Worm (Caenorhabditis elegans): ENCODE measurements around the gene F31E3.2.

DNA sequence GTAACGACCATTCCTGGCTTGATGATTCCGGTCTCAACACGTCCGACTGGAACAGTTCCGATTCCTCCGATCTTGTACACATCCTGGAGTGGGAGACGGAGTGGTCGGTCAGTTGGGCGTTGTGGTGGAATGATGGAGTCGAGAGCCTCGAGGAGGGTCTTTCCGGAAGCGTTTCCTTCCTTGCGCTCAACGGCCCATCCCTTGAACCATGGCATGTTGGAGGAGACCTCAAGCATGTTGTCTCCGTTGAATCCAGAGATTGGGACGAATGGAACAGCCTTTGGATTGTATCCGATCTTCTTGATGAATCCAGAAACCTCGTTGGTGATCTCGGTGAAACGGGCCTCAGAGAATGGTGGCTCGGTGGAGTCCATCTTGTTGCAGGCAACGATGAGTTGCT, 3.0 kb upstream of the F31E3.2 start:
- no peak for TF ChIP-seq nhr-25 (tag; optimal IDR thresholded peaks at IDR 0.05)
- TF ChIP-seq unc-62 (GFP tag; optimal IDR thresholded peaks at IDR 0.05): no peak
- no peak for TF ChIP-seq nhr-12 (tag; optimal IDR thresholded peaks at IDR 0.05)
- TF ChIP-seq snpc-4 (tag; optimal IDR thresholded peaks at IDR 0.05): no peak
- TF ChIP-seq ceh-16 (tag; optimal IDR thresholded peaks at IDR 0.05): no peak
- no peak for TF ChIP-seq unc-55 (GFP tag; optimal IDR thresholded peaks at IDR 0.05)
- no peak for TF ChIP-seq ztf-11 (tag; optimal IDR thresholded peaks at IDR 0.05)
- no peak for TF ChIP-seq Y55F3AM.14 (GFP tag; optimal IDR thresholded peaks at IDR 0.05)
- TF ChIP-seq lsy-2 (tag; optimal IDR thresholded peaks at IDR 0.05): no peak
- no peak for TF ChIP-seq ztf-4 (tag; optimal IDR thresholded peaks at IDR 0.05)

All from whole organism, L2 larva.